Fruit fly (Drosophila melanogaster): ENCODE data around the gene Grip.

Grip gene

DNA sequence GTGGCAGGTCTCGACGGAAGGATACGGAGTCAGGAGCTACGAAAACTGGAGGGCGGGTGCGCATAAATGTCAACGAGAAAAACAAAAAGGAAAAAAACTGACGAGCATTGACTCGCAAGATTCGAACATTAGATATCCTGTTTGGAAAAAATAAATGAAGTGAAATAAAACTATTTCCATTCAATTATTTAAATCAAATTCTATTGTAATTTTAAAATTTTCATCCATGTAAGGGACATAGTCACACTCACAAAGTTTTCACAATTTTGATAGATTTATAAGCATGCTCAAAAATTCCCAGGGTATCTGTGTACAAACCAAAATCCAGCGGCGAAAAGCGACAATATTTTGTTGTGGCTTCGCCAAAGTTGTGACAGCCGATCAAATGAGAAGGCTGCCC, 29.9 kb downstream of the Grip start (continued):
- TF ChIP-seq chinmo (GFP tag; IDR thresholded peaks at IDR 0.05; ENCODE audit: partially characterized antibody) (no peak), CG11723 (GFP tag; optimal IDR thresholded peaks at IDR 0.05) (no peak), Taf1 (GFP tag; IDR thresholded peaks at IDR 0.05) (no peak), org-1 (GFP tag; optimal IDR thresholded peaks at IDR 0.05) (no peak), CG11247 (GFP tag; IDR thresholded peaks at IDR 0.05) (no peak), CG15514 (GFP tag; optimal IDR thresholded peaks at IDR 0.05) (no peak), CG13123 (GFP tag; optimal IDR thresholded peaks at IDR 0.05) (no peak), CG7556 (GFP tag; optimal IDR thresholded peaks at IDR 0.05) (peak; percentile 34), tgo (GFP tag; IDR thresholded peaks at IDR 0.05) (no peak), lmd (GFP tag; IDR thresholded peaks at IDR 0.05) (no peak), grn (GFP tag; optimal IDR thresholded peaks at IDR 0.05) (no peak), CG18262 (tag; optimal IDR thresholded peaks at IDR 0.05) (peak; percentile 45), pfk (GFP tag; optimal IDR thresholded peaks at IDR 0.05) (no peak), CG3065 (GFP tag; optimal IDR thresholded peaks at IDR 0.05) (peak; percentile 10), Antp (GFP tag; optimal IDR thresholded peaks at IDR 0.05) (no peak), CG3847 (GFP tag; IDR thresholded peaks at IDR 0.05) (no peak), Trl (optimal IDR thresholded peaks at IDR 0.05) (no peak), Trl (GFP tag; optimal IDR thresholded peaks at IDR 0.05) (no peak), dysf (GFP tag; IDR thresholded peaks at IDR 0.05) (0 out of 3 replicates have a peak, but pooled peaks have one; percentile 23), CG2116 (GFP tag; optimal IDR thresholded peaks at IDR 0.05) (no peak), CG30403 (GFP tag; optimal IDR thresholded peaks at IDR 0.05) (peak; percentile 27), Atf-2 (GFP tag; optimal IDR thresholded peaks at IDR 0.05) (no peak), mld (GFP tag; IDR thresholded peaks at IDR 0.05; ENCODE audit: partially characterized antibody) (no peak), Opbp (GFP tag; IDR thresholded peaks at IDR 0.05; ENCODE audit: partially characterized antibody) (no peak), Poxn (GFP tag; IDR thresholded peaks at IDR 0.05) (no peak), HmgZ (tag; optimal IDR thresholded peaks at IDR 0.05) (no peak), CG11560 (tag; IDR thresholded peaks at IDR 0.05) (no peak), pnt (GFP tag; optimal IDR thresholded peaks at IDR 0.05) (no peak), h (optimal IDR thresholded peaks at IDR 0.05) (no peak), slbo (GFP tag; IDR thresholded peaks at IDR 0.05) (0 out of 2 replicates have a peak, but pooled peaks have one; percentile 29), tio (GFP tag; optimal IDR thresholded peaks at IDR 0.05) (no peak), mirr (GFP tag; optimal IDR thresholded peaks at IDR 0.05) (no peak), Ssrp (tag; optimal IDR thresholded peaks at IDR 0.05) (peak; percentile 14), chif (GFP tag; optimal IDR thresholded peaks at IDR 0.05) (peak in 1 of 2 experiments; percentile 40), CG10959 (GFP tag; IDR thresholded peaks at IDR 0.05) (peak; percentile 57; the same call in 1 of the 2 replicates), disco-r (GFP tag; optimal IDR thresholded peaks at IDR 0.05) (no peak), CG4730 (GFP tag; IDR thresholded peaks at IDR 0.05) (no peak), CG14710 (tag; optimal IDR thresholded peaks at IDR 0.05) (peak; percentile 33), CG17328 (GFP tag; IDR thresholded peaks at IDR 0.05) (peak; percentile 61; the same call in 1 of the 2 replicates), Hr78 (GFP tag; optimal IDR thresholded peaks at IDR 0.05) (no peak), CG18599 (GFP tag; optimal IDR thresholded peaks at IDR 0.05) (no peak), Sry-δ (GFP tag; optimal IDR thresholded peaks at IDR 0.05) (no peak), dati (GFP tag; IDR thresholded peaks at IDR 0.05) (no peak), Eip74EF (GFP tag; optimal IDR thresholded peaks at IDR 0.05) (no peak), CG1792 (GFP tag; optimal IDR thresholded peaks at IDR 0.05) (no peak), Dbx (GFP tag; IDR thresholded peaks at IDR 0.05) (no peak), CG12769 (tag; optimal IDR thresholded peaks at IDR 0.05) (no peak), cwo (GFP tag; optimal IDR thresholded peaks at IDR 0.05) (no peak), sisA (GFP tag; IDR thresholded peaks at IDR 0.05) (peak; percentile 35; the same call in 1 of the 2 replicates), zfh2 (GFP tag; optimal IDR thresholded peaks at IDR 0.05) (no peak), grau (tag; optimal IDR thresholded peaks at IDR 0.05) (peak; percentile 37), stc (GFP tag; IDR thresholded peaks at IDR 0.05) (no peak)
